Worm (Caenorhabditis elegans) whole organism, L2 larva: Measurements from ENCODE around the gene F18H3.1.
A peak's percentile ranks its signal among the peaks of the same experiment; 100 is the strongest.

Source experiments
- C34F6.9 ChIP-seq: fragments of 150-350 bp; optimal IDR thresholded peaks from 2 replicates; lab custom pipeline; 2014; ENCODE audit warnings: missing biosample characterization, missing genetic modification characterization
- F13H6.1 ChIP-seq: sonication (generic microtip); optimal IDR thresholded peaks from 2 replicates; lab custom pipeline; 2016; ENCODE audit warnings: missing genetic modification characterization, missing compliant biosample characterization
- Y55F3AM.14 ChIP-seq: fragments of 200-800 bp; sonication (Bioruptor generic); optimal IDR thresholded peaks from 2 replicates; lab custom pipeline; 2018; ENCODE audit warnings: mild to moderate bottlenecking, missing genetic modification characterization, missing compliant biosample characterization
- alr-1 ChIP-seq: fragments of 150-350 bp; optimal IDR thresholded peaks from 2 replicates; lab custom pipeline; 2014; ENCODE audit warnings: missing biosample characterization, missing genetic modification characterization
- aly-2 ChIP-seq: fragments of 150-350 bp; optimal IDR thresholded peaks from 2 replicates; lab custom pipeline; 2014; ENCODE audit warnings: missing biosample characterization, missing genetic modification characterization
- ama-1 ChIP-seq: fragments of 150-350 bp; optimal IDR thresholded peaks from 2 replicates; lab custom pipeline; 2018; ENCODE audit warnings: inconsistent platforms
- blmp-1 ChIP-seq: sonication (generic microtip); optimal IDR thresholded peaks from 2 replicates; lab custom pipeline; 2017; ENCODE audit warnings: missing genetic modification characterization, mild to moderate bottlenecking, missing compliant biosample characterization, antibody characterized with exemption, moderate library complexity; ENCODE audit not compliant: insufficient read depth
- ceh-16 ChIP-seq: fragments of 150-350 bp; optimal IDR thresholded peaks from 2 replicates; lab custom pipeline; 2014; ENCODE audit warnings: missing biosample characterization, missing genetic modification characterization
- ceh-82 ChIP-seq: fragments of 150-350 bp; optimal IDR thresholded peaks from 2 replicates; lab custom pipeline; 2014; ENCODE audit warnings: missing biosample characterization, missing genetic modification characterization
- crh-2 ChIP-seq: sonication (generic microtip); optimal IDR thresholded peaks from 2 replicates; lab custom pipeline; 2017; ENCODE audit warnings: missing biosample characterization, missing genetic modification characterization
- dmd-4 ChIP-seq: sonication (generic microtip); optimal IDR thresholded peaks from 2 replicates; lab custom pipeline; 2017; ENCODE audit warnings: missing biosample characterization, missing genetic modification characterization
- egl-27 ChIP-seq: sonication (generic microtip); optimal IDR thresholded peaks from 3 replicates; lab custom pipeline; 2017; ENCODE audit warnings: missing biosample characterization, missing genetic modification reagents, missing genetic modification characterization
- elt-3 ChIP-seq: sonication (generic microtip); optimal IDR thresholded peaks from 2 replicates; lab custom pipeline; 2017; ENCODE audit warnings: missing biosample characterization, missing genetic modification characterization
- fos-1 ChIP-seq: fragments of 150-350 bp; optimal IDR thresholded peaks from 2 replicates; lab custom pipeline; 2014; ENCODE audit warnings: missing biosample characterization, missing genetic modification characterization
- gmeb-1 ChIP-seq: fragments of 150-350 bp; optimal IDR thresholded peaks from 2 replicates; lab custom pipeline; 2014; ENCODE audit warnings: missing biosample characterization, missing genetic modification characterization
- lin-11 ChIP-seq: fragments of 150-350 bp; sonication (generic microtip); optimal IDR thresholded peaks from 2 replicates; lab custom pipeline; 2014; ENCODE audit warnings: missing biosample characterization, missing genetic modification characterization, inconsistent platforms, mixed read lengths
- lin-13 ChIP-seq: fragments of 150-350 bp; optimal IDR thresholded peaks from 2 replicates; lab custom pipeline; 2014; ENCODE audit warnings: missing biosample characterization, missing genetic modification reagents, missing genetic modification characterization
- lin-39 ChIP-seq: fragments of 150-350 bp; optimal IDR thresholded peaks from 2 replicates; lab custom pipeline; 2014; ENCODE audit warnings: missing biosample characterization, missing genetic modification reagents, missing genetic modification characterization
- lsy-2 ChIP-seq, 2 experiments: fragments of 150-350 bp in 1 of 2; sonication (generic microtip) in 1 of 2; optimal IDR thresholded peaks; 2 replicates each; lab custom pipeline; 2014 to 2017; ENCODE audit warnings: missing biosample characterization in 2 of 2, missing genetic modification characterization in 2 of 2
- mbf-1 ChIP-seq: sonication (generic microtip); optimal IDR thresholded peaks from 2 replicates; lab custom pipeline; 2017; ENCODE audit warnings: missing biosample characterization, missing genetic modification characterization
- nhr-10 ChIP-seq: sonication (generic microtip); optimal IDR thresholded peaks from 2 replicates; lab custom pipeline; 2017; ENCODE audit warnings: missing biosample characterization, missing genetic modification characterization
- nhr-11 ChIP-seq: fragments of 150-350 bp; optimal IDR thresholded peaks from 2 replicates; lab custom pipeline; 2014; ENCODE audit warnings: missing biosample characterization, missing genetic modification characterization
- nhr-12 ChIP-seq: fragments of 150-350 bp; optimal IDR thresholded peaks from 2 replicates; lab custom pipeline; 2014; ENCODE audit warnings: missing biosample characterization, missing genetic modification characterization
- nhr-129 ChIP-seq: fragments of 150-350 bp; optimal IDR thresholded peaks from 2 replicates; lab custom pipeline; 2014; ENCODE audit warnings: missing biosample characterization, missing genetic modification characterization
- nhr-21 ChIP-seq: fragments of 150-350 bp; optimal IDR thresholded peaks from 2 replicates; lab custom pipeline; 2014; ENCODE audit warnings: missing biosample characterization, missing genetic modification characterization
- nhr-23 ChIP-seq: fragments of 150-350 bp; optimal IDR thresholded peaks from 2 replicates; lab custom pipeline; 2014; ENCODE audit warnings: missing biosample characterization, missing genetic modification reagents, missing genetic modification characterization
- nhr-237 ChIP-seq: fragments of 150-350 bp; optimal IDR thresholded peaks from 2 replicates; lab custom pipeline; 2014; ENCODE audit warnings: missing biosample characterization, missing genetic modification characterization
- nhr-25 ChIP-seq: fragments of 150-350 bp; sonication (generic microtip); optimal IDR thresholded peaks from 3 replicates; lab custom pipeline; 2014; ENCODE audit warnings: missing biosample characterization, missing genetic modification characterization
- nhr-77 ChIP-seq: fragments of 150-350 bp; optimal IDR thresholded peaks from 2 replicates; lab custom pipeline; 2014; ENCODE audit warnings: missing biosample characterization, missing genetic modification characterization
- peb-1 ChIP-seq: fragments of 150-350 bp; optimal IDR thresholded peaks from 2 replicates; lab custom pipeline; 2014; ENCODE audit warnings: missing biosample characterization, missing genetic modification characterization
- sem-4 ChIP-seq: fragments of 150-350 bp; optimal IDR thresholded peaks from 2 replicates; lab custom pipeline; 2014; ENCODE audit warnings: missing biosample characterization, missing genetic modification reagents, missing genetic modification characterization
- sma-3 ChIP-seq: sonication (generic microtip); optimal IDR thresholded peaks from 2 replicates; lab custom pipeline; 2016; ENCODE audit warnings: missing genetic modification reagents, missing genetic modification characterization, missing compliant biosample characterization
- sma-9 ChIP-seq, 2 experiments: fragments of 150-350 bp in 1 of 2; sonication (generic microtip) in 1 of 2; optimal IDR thresholded peaks; 2 replicates each; lab custom pipeline; 2014 to 2016; ENCODE audit warnings: missing genetic modification characterization in 2 of 2, mild to moderate bottlenecking in 1 of 2, missing biosample characterization in 1 of 2, missing compliant biosample characterization in 1 of 2, missing genetic modification reagents in 1 of 2, moderate library complexity in 1 of 2
- snpc-4 ChIP-seq: fragments of 150-350 bp; optimal IDR thresholded peaks from 2 replicates; lab custom pipeline; 2014; ENCODE audit warnings: missing biosample characterization, missing genetic modification characterization
- unc-55 ChIP-seq: fragments of 150-350 bp; sonication (generic microtip); optimal IDR thresholded peaks from 3 replicates; lab custom pipeline; 2014; ENCODE audit warnings: missing biosample characterization, missing genetic modification reagents, missing genetic modification characterization
- unc-62 ChIP-seq: fragments of 150-350 bp; optimal IDR thresholded peaks from 2 replicates; lab custom pipeline; 2014; ENCODE audit warnings: missing biosample characterization, missing genetic modification reagents, missing genetic modification characterization
- zag-1 ChIP-seq: fragments of 150-350 bp; optimal IDR thresholded peaks from 2 replicates; lab custom pipeline; 2014; ENCODE audit warnings: missing biosample characterization, missing genetic modification characterization
- ztf-11 ChIP-seq: sonication (generic microtip); optimal IDR thresholded peaks from 2 replicates; lab custom pipeline; 2017; ENCODE audit warnings: missing biosample characterization, missing genetic modification characterization
- ztf-4 ChIP-seq: fragments of 150-350 bp; optimal IDR thresholded peaks from 2 replicates; lab custom pipeline; 2014; ENCODE audit warnings: missing biosample characterization, missing genetic modification characterization

Gene F18H3.1

DNA sequence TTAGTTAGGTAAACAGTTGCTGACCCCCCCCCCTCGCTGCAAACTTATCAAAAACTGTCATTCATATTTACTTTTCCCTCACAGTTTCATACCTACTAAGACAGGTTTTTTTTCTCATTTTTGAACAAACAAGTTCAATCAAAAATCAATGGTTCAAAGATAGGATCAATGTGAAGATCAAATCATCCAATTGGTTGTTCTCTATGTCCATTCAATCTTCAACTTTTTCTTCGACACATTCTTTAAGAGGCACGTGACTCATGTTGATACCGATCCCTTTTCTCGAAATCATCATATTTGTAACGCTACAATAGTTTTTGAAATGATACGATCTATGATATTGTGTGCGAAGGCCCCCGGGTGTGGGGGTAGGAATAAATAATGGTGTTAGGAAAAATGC, 20.2 kb downstream of the F18H3.1 start (continued):
- no peak for TF ChIP-seq peb-1 (tag; lab: Kevin White, UChicago)
- no peak for TF ChIP-seq sem-4 (tag; lab: Kevin White, UChicago)
- TF ChIP-seq zag-1 (tag; lab: Kevin White, UChicago) = no peak
- no peak for TF ChIP-seq ztf-11
- no peak for TF ChIP-seq aly-2 (tag; lab: Kevin White, UChicago)
- TF ChIP-seq unc-62 = no peak
- peak; percentile 30 for TF ChIP-seq F13H6.1 (tag; lab: Kevin White, UChicago)
- no peak for TF ChIP-seq lin-39
- no peak for TF ChIP-seq egl-27
- no peak for TF ChIP-seq C34F6.9 (tag; lab: Kevin White, UChicago)
- TF ChIP-seq nhr-10 = no peak
- peak; percentile 76 for TF ChIP-seq blmp-1 (tag; lab: Kevin White, UChicago)
- TF ChIP-seq, all 48 proteins: peak for 17

DNA sequence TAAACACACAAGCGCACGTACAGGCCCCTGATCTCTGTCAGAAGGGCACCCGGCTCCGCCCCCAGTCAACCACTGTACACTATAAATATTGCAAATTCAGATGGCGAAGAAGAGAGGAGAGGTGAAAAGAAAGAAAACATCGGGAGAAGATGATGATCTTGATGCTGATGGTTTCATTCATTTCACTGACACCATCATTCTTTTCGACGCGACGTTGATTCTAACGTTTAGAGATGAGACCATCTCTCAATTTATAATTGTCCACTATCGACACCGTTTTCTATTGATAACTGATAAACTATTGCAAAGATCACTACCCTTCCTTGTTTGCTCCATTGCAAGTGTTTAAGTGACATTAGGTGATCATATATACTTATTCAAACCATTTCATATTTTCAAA, 21.9 kb downstream of the F18H3.1 start:
- TF ChIP-seq fos-1 (tag; lab: Kevin White, UChicago) (peak; percentile 30), mbf-1 (tag; lab: Kevin White, UChicago) (no peak), sma-3 (GFP tag; lab: Kevin White, UChicago) (peak; percentile 29), nhr-129 (no peak), sma-9 (GFP tag; optimal IDR thresholded peaks at IDR 0.05; lab: Kevin White, UChicago) (peak; percentile 87), sma-9 (tag; optimal IDR thresholded peaks at IDR 0.05; lab: Kevin White, UChicago) (no peak), sem-4 (tag; lab: Kevin White, UChicago) (no peak), blmp-1 (tag; lab: Kevin White, UChicago) (peak; percentile 19), nhr-21 (tag; lab: Kevin White, UChicago) (peak; percentile 77), ama-1 (peak; percentile 96), nhr-25 (tag; lab: Kevin White, UChicago) (peak; percentile 32)

DNA sequence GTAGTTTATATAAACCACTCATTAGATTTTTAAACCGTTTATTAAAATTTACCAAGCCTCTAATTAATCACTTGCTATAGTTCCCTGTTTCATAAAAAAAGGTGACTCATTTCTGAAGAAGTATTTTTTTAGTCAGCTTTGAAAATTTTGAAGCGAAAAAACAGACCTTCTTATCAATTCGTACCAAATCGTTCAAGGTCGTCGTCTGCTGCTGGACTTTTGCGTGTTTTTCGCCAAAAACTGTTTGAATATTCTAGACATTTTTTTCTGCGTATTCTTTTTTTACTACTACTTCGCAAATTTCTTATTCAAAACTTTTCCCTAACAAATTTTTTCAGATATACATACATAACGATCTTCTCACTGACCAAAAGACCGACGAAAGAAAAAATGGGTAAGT, 22.8 kb downstream of the F18H3.1 start, which contains the start of gene cah-4:
Gene cah-4 (plus strand): TSS at position 339 of the 400 bp plus-strand sequence.
- peak; percentile 82 for TF ChIP-seq ama-1
- no peak for TF ChIP-seq elt-3 (tag; lab: Kevin White, UChicago)
- no peak for TF ChIP-seq nhr-77 (tag; lab: Kevin White, UChicago)

DNA sequence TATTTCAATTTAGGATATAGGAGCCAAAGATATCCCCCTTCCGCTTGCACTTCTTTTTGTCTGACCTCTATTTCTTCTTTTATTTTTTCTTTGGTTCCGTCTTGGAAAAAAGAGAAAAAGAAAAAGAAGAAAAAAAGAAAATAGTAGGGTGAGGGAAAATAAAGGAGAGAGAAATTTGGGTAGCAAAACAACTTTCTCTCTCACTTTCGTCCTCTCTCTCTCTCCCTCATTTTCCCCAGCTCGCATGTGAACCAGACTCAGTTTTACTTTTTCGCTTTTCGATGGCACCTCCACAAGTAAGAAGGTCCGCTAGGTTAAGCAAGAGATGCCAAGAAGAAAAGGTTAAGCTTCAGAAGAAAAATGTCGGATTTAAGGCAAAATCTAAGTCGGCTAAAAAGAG, 23.3 kb downstream of the F18H3.1 start:
- peak; percentile 26 for TF ChIP-seq ama-1
- TF ChIP-seq lin-13 (GFP tag; lab: Kevin White, UChicago) = peak; percentile 26
- TF ChIP-seq blmp-1 (tag; lab: Kevin White, UChicago) = peak; percentile 31
- TF ChIP-seq ceh-82 (tag; lab: Kevin White, UChicago) = no peak
- TF ChIP-seq Y55F3AM.14 = peak; percentile 29
- no peak for TF ChIP-seq nhr-23 (tag; lab: Kevin White, UChicago)
- no peak for TF ChIP-seq dmd-4
- TF ChIP-seq ztf-4 = peak; percentile 38
- peak; percentile 37 for TF ChIP-seq unc-55 (GFP tag; lab: Kevin White, UChicago)
- TF ChIP-seq crh-2 = peak; percentile 17
- TF ChIP-seq sma-9 (GFP tag; optimal IDR thresholded peaks at IDR 0.05; lab: Kevin White, UChicago) = peak; percentile 51
- no peak for TF ChIP-seq sma-9 (tag; optimal IDR thresholded peaks at IDR 0.05; lab: Kevin White, UChicago)
- no peak for TF ChIP-seq mbf-1 (tag; lab: Kevin White, UChicago)
- peak; percentile 56 for TF ChIP-seq C34F6.9 (tag; lab: Kevin White, UChicago)
- TF ChIP-seq F13H6.1 (tag; lab: Kevin White, UChicago) = no peak
- peak; percentile 12 for TF ChIP-seq sem-4 (tag; lab: Kevin White, UChicago)
- peak; percentile 10 for TF ChIP-seq nhr-129
- no peak for TF ChIP-seq alr-1
- no peak for TF ChIP-seq nhr-12 (tag; lab: Kevin White, UChicago)
- TF ChIP-seq gmeb-1 (tag; lab: Kevin White, UChicago) = no peak
- peak in 1 of 2 experiments; percentile 33 for TF ChIP-seq lsy-2 (tag; optimal IDR thresholded peaks at IDR 0.05; lab: Kevin White, UChicago)

DNA sequence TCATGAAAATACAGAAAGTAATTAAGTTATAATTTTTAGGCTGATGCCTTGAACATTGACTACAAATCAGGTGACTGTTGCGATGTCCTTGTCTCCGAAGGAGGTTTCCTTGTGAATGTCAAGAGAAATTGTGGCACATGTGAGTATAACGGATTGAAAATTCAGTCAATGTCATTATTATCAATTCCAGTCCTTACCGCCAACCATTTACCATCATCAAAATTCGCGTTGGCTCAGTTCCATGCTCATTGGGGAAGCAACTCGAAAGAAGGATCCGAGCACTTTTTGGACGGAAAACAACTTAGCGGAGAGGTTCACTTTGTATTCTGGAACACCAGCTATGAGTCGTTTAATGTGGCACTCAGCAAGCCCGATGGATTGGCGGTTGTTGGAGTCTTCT, 23.9 kb downstream of the F18H3.1 start:
- TF ChIP-seq nhr-11 (no peak), sma-9 (GFP tag; optimal IDR thresholded peaks at IDR 0.05; lab: Kevin White, UChicago) (no peak), sma-9 (tag; optimal IDR thresholded peaks at IDR 0.05; lab: Kevin White, UChicago) (no peak), unc-62 (no peak), F13H6.1 (tag; lab: Kevin White, UChicago) (no peak), ceh-16 (no peak), nhr-237 (tag; lab: Kevin White, UChicago) (no peak), snpc-4 (tag; lab: Kevin White, UChicago) (no peak), alr-1 (no peak), lin-11 (no peak), nhr-23 (tag; lab: Kevin White, UChicago) (no peak)
